Worm (Caenorhabditis elegans) whole organism, late embryonic: Measurements from ENCODE around the gene F58H1.2.

ENCODE experiments used
- F13H6.1 ChIP-seq: sonication (generic microtip); optimal IDR thresholded peaks from 2 replicates; lab custom pipeline; 2016; ENCODE audit warnings: missing genetic modification characterization, missing compliant biosample characterization
- ama-1 ChIP-seq: fragments of 150-350 bp; optimal IDR thresholded peaks from 2 replicates; lab custom pipeline; 2014
- ceh-14 ChIP-seq: sonication (generic microtip); optimal IDR thresholded peaks from 2 replicates; lab custom pipeline; 2016; ENCODE audit warnings: missing genotype, missing genetic modification characterization, missing compliant biosample characterization
- ceh-18 ChIP-seq: sonication (generic microtip); optimal IDR thresholded peaks from 2 replicates; lab custom pipeline; 2016; ENCODE audit warnings: missing genetic modification characterization, missing compliant biosample characterization
- dve-1 ChIP-seq: sonication (generic microtip); optimal IDR thresholded peaks from 2 replicates; lab custom pipeline; 2017; ENCODE audit warnings: antibody characterized with exemption, mild to moderate bottlenecking, missing genetic modification characterization, missing compliant biosample characterization
- elt-2 ChIP-seq: sonication (generic microtip); optimal IDR thresholded peaks from 2 replicates; lab custom pipeline; 2016; ENCODE audit warnings: missing genetic modification reagents, missing genetic modification characterization, missing compliant biosample characterization
- fkh-10 ChIP-seq: fragments of 150-350 bp; optimal IDR thresholded peaks from 2 replicates; lab custom pipeline; 2014; ENCODE audit warnings: missing biosample characterization, missing genetic modification reagents, missing genetic modification characterization
- nhr-11 ChIP-seq: fragments of 150-350 bp; optimal IDR thresholded peaks from 2 replicates; lab custom pipeline; 2014; ENCODE audit warnings: missing biosample characterization, missing genetic modification characterization
- npax-4 ChIP-seq: sonication (generic microtip); optimal IDR thresholded peaks from 2 replicates; lab custom pipeline; 2016; ENCODE audit warnings: missing genetic modification characterization, missing compliant biosample characterization
- pax-1 ChIP-seq: fragments of 150-350 bp; optimal IDR thresholded peaks from 2 replicates; lab custom pipeline; 2014; ENCODE audit warnings: missing biosample characterization, missing genetic modification characterization
- pha-4 ChIP-seq: fragments of 150-350 bp; optimal IDR thresholded peaks from 2 replicates; lab custom pipeline; 2018; ENCODE audit warnings: missing biosample characterization, missing genetic modification reagents, missing genetic modification characterization
- pqm-1 ChIP-seq: sonication (generic microtip); optimal IDR thresholded peaks from 2 replicates; lab custom pipeline; 2016; ENCODE audit warnings: missing genetic modification characterization, missing compliant biosample characterization
- sdc-2 ChIP-seq: sonication (generic microtip); optimal IDR thresholded peaks from 2 replicates; lab custom pipeline; 2016; ENCODE audit warnings: missing genotype, missing genetic modification characterization, missing compliant biosample characterization
- unc-86 ChIP-seq: sonication (generic microtip); optimal IDR thresholded peaks from 2 replicates; lab custom pipeline; 2016; ENCODE audit warnings: missing genetic modification characterization, missing compliant biosample characterization

- no peak for TF ChIP-seq pqm-1
- TF ChIP-seq nhr-11 (tag; lab: Kevin White, UChicago), result no peak
- TF ChIP-seq ceh-18 (tag; lab: Kevin White, UChicago), result no peak
- TF ChIP-seq sdc-2 (tag; lab: Kevin White, UChicago), result no peak
- TF ChIP-seq elt-2 (tag; lab: Kevin White, UChicago), result no peak
- TF ChIP-seq F13H6.1 (tag; lab: Kevin White, UChicago), result no peak
- no peak for TF ChIP-seq dve-1 (tag; lab: Kevin White, UChicago)
- TF ChIP-seq pha-4, result no peak
- peak; percentile 17 for TF ChIP-seq ama-1
- no peak for TF ChIP-seq pax-1 (tag; lab: Kevin White, UChicago)
- no peak for TF ChIP-seq ceh-14
- TF ChIP-seq fkh-10 (GFP tag; lab: Kevin White, UChicago), result no peak
- TF ChIP-seq unc-86, result no peak
- no peak for TF ChIP-seq npax-4 (tag; lab: Kevin White, UChicago)
Observed at ce11 chrV:11955617-11956016, 26.7 kb downstream of the F58H1.2 start.
